Worm (Caenorhabditis elegans): ENCODE data around the gene sad-1.

The sad-1 gene

ce11 chrX:13542236-13542635, 41.8 kb upstream of the sad-1 start, which contains the start of gene cah-4:
cah-4 (plus strand) TSS chrX:13542574.
- TF ChIP-seq set-16 (GFP tag; IDR thresholded peaks at IDR 0.05) (no peak), ama-1 (optimal IDR thresholded peaks at IDR 0.05) (peak; percentile 92), zag-1 (tag; optimal IDR thresholded peaks at IDR 0.05) (no peak), aha-1 (tag) (peak; percentile 69), mxl-3 (GFP tag; optimal IDR thresholded peaks at IDR 0.05) (no peak), ZK337.2 (GFP tag; IDR thresholded peaks at IDR 0.05) (0 out of 2 replicates have a peak, but pooled peaks have one; percentile 17)

- peak; percentile 47 for TF ChIP-seq nhr-28 (tag; optimal IDR thresholded peaks at IDR 0.05)
- peak; percentile 49 for TF ChIP-seq hlh-11 (tag; optimal IDR thresholded peaks at IDR 0.05)
- TF ChIP-seq ceh-28 (tag; optimal IDR thresholded peaks at IDR 0.05) = no peak
- peak in 1 of 2 experiments; percentile 32 for TF ChIP-seq mdl-1 (tag; optimal IDR thresholded peaks at IDR 0.05)
- TF ChIP-seq aha-1 (tag) = peak; percentile 58
- TF ChIP-seq unc-62 (GFP tag; optimal IDR thresholded peaks at IDR 0.05 in 1 of 2) = no peak
- no peak for TF ChIP-seq unc-62 (tag; optimal IDR thresholded peaks at IDR 0.05)
- TF ChIP-seq dmd-6 (GFP tag; IDR thresholded peaks at IDR 0.05) = peak; percentile 33
- TF ChIP-seq hlh-30 (tag; optimal IDR thresholded peaks at IDR 0.05; ENCODE audit: insufficient read depth) = peak; percentile 49
- peak; percentile 22 for TF ChIP-seq dve-1 (tag; optimal IDR thresholded peaks at IDR 0.05; ENCODE audit: insufficient read depth)
- peak; percentile 5 for TF ChIP-seq mxl-3 (GFP tag; optimal IDR thresholded peaks at IDR 0.05)
- peak in 1 of 2 experiments; percentile 37 for TF ChIP-seq hif-1 (tag; optimal IDR thresholded peaks at IDR 0.05)
- no peak for TF ChIP-seq zip-2 (tag; optimal IDR thresholded peaks at IDR 0.05)
- TF ChIP-seq daf-16 (GFP tag; optimal IDR thresholded peaks at IDR 0.05) = no peak
- peak; percentile 42 for TF ChIP-seq daf-16 (tag; optimal IDR thresholded peaks at IDR 0.05)
- peak; percentile 32 for TF ChIP-seq mep-1 (tag; optimal IDR thresholded peaks at IDR 0.05)
- peak; percentile 96 for TF ChIP-seq ama-1 (optimal IDR thresholded peaks at IDR 0.05)
- TF ChIP-seq tra-1 (GFP tag; IDR thresholded peaks at IDR 0.05) = no peak
These were observed 40.9 kb upstream of the sad-1 start for ce11 chrX:13541335-13541734.

ce11 chrX:13539701-13540100, 39.2 kb upstream of the sad-1 start:
- TF ChIP-seq nhr-28 (tag; optimal IDR thresholded peaks at IDR 0.05) (peak; percentile 76), dve-1 (tag; optimal IDR thresholded peaks at IDR 0.05; ENCODE audit: insufficient read depth) (peak; percentile 68), lsy-2 (tag; optimal IDR thresholded peaks at IDR 0.05) (peak in 1 of 2 experiments; percentile 35), zfp-3 (GFP tag; conservative IDR thresholded peaks at IDR 0.05) (no peak), mep-1 (tag; optimal IDR thresholded peaks at IDR 0.05) (peak; percentile 18), dmd-6 (GFP tag; IDR thresholded peaks at IDR 0.05) (peak; percentile 58), hlh-30 (tag; optimal IDR thresholded peaks at IDR 0.05; ENCODE audit: insufficient read depth) (peak; percentile 52), hlh-11 (tag; optimal IDR thresholded peaks at IDR 0.05) (peak; percentile 61), nhr-11 (tag; optimal IDR thresholded peaks at IDR 0.05) (peak; percentile 13), duxl-1 (tag; optimal IDR thresholded peaks at IDR 0.05; ENCODE audit: poor library complexity) (no peak), nhr-10 (tag; optimal IDR thresholded peaks at IDR 0.05) (peak; percentile 13), nhr-25 (tag; optimal IDR thresholded peaks at IDR 0.05; ENCODE audit: borderline replicate concordance, insufficient read depth) (no peak), daf-16 (GFP tag; optimal IDR thresholded peaks at IDR 0.05) (no peak), daf-16 (tag; optimal IDR thresholded peaks at IDR 0.05) (peak; percentile 25), hif-1 (tag; optimal IDR thresholded peaks at IDR 0.05) (no peak), mxl-2 (GFP tag; conservative IDR thresholded peaks at IDR 0.05) (no peak), spr-3 (GFP tag; optimal IDR thresholded peaks at IDR 0.05) (no peak), unc-62 (GFP tag; optimal IDR thresholded peaks at IDR 0.05 in 1 of 2) (peak in 1 of 2 experiments; percentile 96), unc-62 (tag; optimal IDR thresholded peaks at IDR 0.05) (no peak), mdl-1 (tag; optimal IDR thresholded peaks at IDR 0.05) (peak in 1 of 2 experiments; percentile 51)

ce11 chrX:13536759-13537158, 36.3 kb upstream of the sad-1 start, which contains the start of gene R01E6.5:
R01E6.5 (plus strand) TSS chrX:13537059.
- TF ChIP-seq F44E2.7 (GFP tag; IDR thresholded peaks at IDR 0.05) = no peak
- no peak for TF ChIP-seq unc-39 (tag; optimal IDR thresholded peaks at IDR 0.05)
- no peak for TF ChIP-seq lim-7 (GFP tag; IDR thresholded peaks at IDR 0.05)
- no peak for TF ChIP-seq nhr-28 (tag; optimal IDR thresholded peaks at IDR 0.05)
- no peak for TF ChIP-seq F26F4.8 (GFP tag; conservative IDR thresholded peaks at IDR 0.05)
- TF ChIP-seq zag-1 (tag; optimal IDR thresholded peaks at IDR 0.05) = no peak
- TF ChIP-seq dmd-6 (GFP tag; IDR thresholded peaks at IDR 0.05) = no peak
